Fruit fly (Drosophila melanogaster): ENCODE measurements around the gene GstD7.

The GstD7 gene

DNA sequence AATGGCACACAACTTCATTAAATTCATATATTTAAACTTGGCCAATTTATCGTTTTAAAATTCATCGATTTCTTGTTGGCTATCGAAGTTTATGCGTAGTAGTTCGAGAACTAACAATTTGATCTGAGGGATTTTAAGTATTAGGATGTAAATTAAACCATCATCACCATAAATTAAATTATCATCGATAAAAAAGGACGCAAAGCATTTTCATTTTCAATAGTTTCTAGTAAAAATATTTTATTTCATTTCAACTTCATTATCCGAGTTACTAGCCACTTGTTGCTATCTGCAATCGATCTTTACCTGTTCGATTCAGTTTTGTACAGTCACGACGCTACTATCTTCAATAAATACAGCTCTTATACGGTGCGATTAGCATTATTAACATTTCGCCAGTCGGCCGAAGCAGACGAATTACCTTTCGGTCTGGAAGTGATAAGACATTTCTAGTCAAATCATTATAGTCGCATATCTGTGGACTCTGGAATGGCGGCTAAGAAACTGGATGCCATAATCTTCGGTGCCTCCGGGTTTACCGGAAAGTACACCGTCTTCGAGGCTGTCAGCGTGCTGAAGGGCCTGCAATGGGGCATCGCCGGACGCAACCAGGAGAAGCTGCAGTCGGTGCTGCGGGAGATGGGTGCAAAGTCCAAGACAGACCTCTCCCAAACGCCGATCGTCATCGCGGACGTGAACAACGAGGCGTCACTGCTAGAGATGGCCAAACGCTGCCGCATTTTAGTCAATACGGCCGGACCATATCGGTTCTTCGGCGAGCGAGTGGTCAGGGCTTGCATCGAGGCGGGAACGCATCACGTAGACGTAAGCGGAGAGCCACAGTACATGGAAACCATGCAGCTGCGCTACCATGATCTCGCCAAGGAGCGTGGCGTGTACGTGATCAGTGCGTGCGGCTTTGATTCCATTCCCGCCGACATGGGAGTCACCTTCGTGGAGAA is 28.2 kb downstream of the GstD7 start, which contains the start of gene CG5167 (continued):
- TF ChIP-seq CG32006 (GFP tag; optimal IDR thresholded peaks at IDR 0.05) (no peak), CG4318 (GFP tag; optimal IDR thresholded peaks at IDR 0.05) (no peak), Gug (GFP tag; IDR thresholded peaks at IDR 0.05) (no peak; the same call in 1 of the 2 replicates), Hr4 (GFP tag; optimal IDR thresholded peaks at IDR 0.05) (peak; percentile 1), CG8632 (GFP tag; optimal IDR thresholded peaks at IDR 0.05) (peak; percentile 20), Smox (GFP tag; optimal IDR thresholded peaks at IDR 0.05) (no peak), Sox14 (GFP tag; optimal IDR thresholded peaks at IDR 0.05) (peak; percentile 19), cyc (GFP tag; optimal IDR thresholded peaks at IDR 0.05) (peak; percentile 8), Hr39 (GFP tag; optimal IDR thresholded peaks at IDR 0.05) (peak; percentile 28), Sox102F (GFP tag; optimal IDR thresholded peaks at IDR 0.05) (peak; percentile 46), CG9139 (GFP tag; optimal IDR thresholded peaks at IDR 0.05) (peak; percentile 87)

DNA sequence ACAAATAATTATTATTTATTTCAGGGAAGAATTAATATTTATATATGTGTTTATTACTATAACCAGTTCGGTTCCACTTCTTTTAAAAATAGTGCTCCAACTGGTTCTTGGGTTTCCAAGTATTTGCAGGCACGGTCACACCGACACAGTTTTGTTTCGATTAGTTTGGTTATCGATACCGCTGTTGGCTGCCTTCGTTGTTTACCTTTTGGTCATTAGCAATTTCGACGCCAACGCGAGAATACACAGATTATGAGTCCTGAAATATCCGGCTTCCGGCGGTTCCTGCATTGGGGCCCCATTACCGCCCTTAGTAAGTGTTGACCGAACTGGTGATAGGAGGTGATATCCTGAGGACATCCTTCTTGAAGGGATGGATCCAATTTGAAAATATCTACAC is 29.9 kb downstream of the GstD7 start, which contains the start of gene CG5196:
Gene CG5196 (plus strand): TSS at position 157 of the 400 bp plus-strand sequence.
- TF ChIP-seq CG6163 (GFP tag; IDR thresholded peaks at IDR 0.05) (peak; percentile 20; the same call in 1 of the 3 replicates), Met (GFP tag; optimal IDR thresholded peaks at IDR 0.05) (no peak), Sox14 (GFP tag; optimal IDR thresholded peaks at IDR 0.05) (peak; percentile 4), CG6854 (GFP tag; optimal IDR thresholded peaks at IDR 0.05) (peak; percentile 25), Ets96B (tag; optimal IDR thresholded peaks at IDR 0.05) (peak; percentile 10), CG15336 (GFP tag; IDR thresholded peaks at IDR 0.05) (0 out of 2 replicates have a peak, but pooled peaks have one; percentile 25), Eip78C (GFP tag) (peak; percentile 67), esn (GFP tag; optimal IDR thresholded peaks at IDR 0.05) (peak; percentile 25), CG6276 (GFP tag; optimal IDR thresholded peaks at IDR 0.05) (no peak), ss (GFP tag; optimal IDR thresholded peaks at IDR 0.05) (peak in 1 of 2 experiments; percentile 38), fkh (GFP tag; optimal IDR thresholded peaks at IDR 0.05) (peak; percentile 93), lz (GFP tag; optimal IDR thresholded peaks at IDR 0.05) (no peak)

DNA sequence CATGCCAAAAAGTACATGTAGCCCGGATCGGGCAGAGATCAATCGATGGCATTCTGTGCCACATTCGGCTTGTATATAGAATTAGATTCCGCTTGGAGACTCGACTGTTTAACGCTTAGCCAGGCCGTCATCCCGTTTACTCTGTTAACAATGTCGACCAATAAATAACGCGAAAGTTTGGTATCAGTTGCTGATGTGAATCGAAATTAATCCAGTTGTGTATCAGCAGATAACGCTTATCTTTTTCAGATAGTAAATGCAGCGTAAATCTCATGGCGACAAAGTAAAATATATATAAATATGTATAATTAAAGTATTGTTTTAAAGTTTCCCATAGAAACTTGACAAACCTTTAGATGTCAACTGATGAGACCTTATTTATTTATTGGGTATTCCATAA is 33.1 kb downstream of the GstD7 start:
- TF ChIP-seq topi (GFP tag; optimal IDR thresholded peaks at IDR 0.05), result no peak
- TF ChIP-seq Eip93F (GFP tag; optimal IDR thresholded peaks at IDR 0.05), result no peak
- TF ChIP-seq CG10669 (GFP tag; optimal IDR thresholded peaks at IDR 0.05), result no peak
- TF ChIP-seq CG3032 (tag; optimal IDR thresholded peaks at IDR 0.05), result no peak
- TF ChIP-seq vri (GFP tag; optimal IDR thresholded peaks at IDR 0.05), result no peak
- TF ChIP-seq CG6808 (GFP tag; optimal IDR thresholded peaks at IDR 0.05), result no peak
- no peak for TF ChIP-seq CG8632 (GFP tag; optimal IDR thresholded peaks at IDR 0.05)
- no peak for TF ChIP-seq Sox15 (GFP tag; optimal IDR thresholded peaks at IDR 0.05)

DNA sequence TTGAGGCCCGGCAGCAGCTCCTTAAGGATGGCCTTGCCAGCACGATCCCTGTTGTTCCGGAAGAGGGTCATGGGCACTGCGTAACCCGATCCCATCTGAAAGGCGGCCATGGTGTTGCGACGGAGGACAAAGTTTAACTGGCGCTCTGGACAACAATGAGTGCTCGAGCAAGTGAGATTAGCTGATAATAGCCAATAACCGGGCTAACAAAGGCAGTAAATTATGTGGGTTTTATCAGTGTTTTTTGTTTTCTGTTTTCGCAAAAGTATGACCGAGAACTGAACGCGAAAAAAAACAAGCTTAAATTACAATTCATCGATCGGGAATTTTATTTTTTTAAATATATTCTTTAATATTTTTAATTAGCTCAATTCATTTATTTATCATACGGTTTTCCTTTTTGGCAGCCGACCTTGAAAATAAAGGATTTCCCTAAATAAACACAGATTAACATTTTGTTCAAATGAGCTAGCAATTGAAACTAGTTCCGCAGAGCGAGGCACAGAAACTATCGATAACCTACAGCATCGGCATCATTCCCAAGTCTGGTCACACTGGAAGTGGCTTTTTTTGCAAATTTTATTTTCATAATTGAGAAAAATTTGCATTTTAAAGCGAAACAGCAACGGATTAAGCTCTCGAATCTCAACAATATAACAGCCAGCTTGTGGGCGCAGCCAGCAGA is 35.1 kb downstream of the GstD7 start, which contains the start of the genes Dip-C and pps:
Gene Dip-C (minus strand): TSS at position 486 of the 685 bp plus-strand sequence.
Gene pps (plus strand): TSS at position 555 of the 685 bp plus-strand sequence.
- TF ChIP-seq CG31627 (GFP tag; optimal IDR thresholded peaks at IDR 0.05) (no peak), CG10669 (GFP tag; optimal IDR thresholded peaks at IDR 0.05) (no peak), Lpt (GFP tag; optimal IDR thresholded peaks at IDR 0.05) (no peak), CG16779 (tag; optimal IDR thresholded peaks at IDR 0.05) (no peak), Sox14 (GFP tag; optimal IDR thresholded peaks at IDR 0.05) (peak; percentile 63), esn (GFP tag; optimal IDR thresholded peaks at IDR 0.05) (peak; percentile 32), CG6854 (GFP tag; optimal IDR thresholded peaks at IDR 0.05) (peak; percentile 51), Ets21C (GFP tag; optimal IDR thresholded peaks at IDR 0.05) (no peak), CG3032 (tag; optimal IDR thresholded peaks at IDR 0.05) (peak; percentile 10), CG32006 (GFP tag; optimal IDR thresholded peaks at IDR 0.05) (no peak), CG1621 (tag; optimal IDR thresholded peaks at IDR 0.05) (no peak)
